Fruit fly (Drosophila melanogaster) whole organism, adult: Measurements from ENCODE around the gene Pstk.

Experiments
- CG11617 ChIP-seq: fragments of 200-800 bp; sonication (Bioruptor generic); optimal IDR thresholded peaks from 2 replicates; lab custom pipeline; 2017; ENCODE audit warnings: mild to moderate bottlenecking, missing biosample characterization, missing genetic modification reagents, missing genetic modification characterization
- CG12768 ChIP-seq: fragments of 200-800 bp; sonication (Bioruptor generic); optimal IDR thresholded peaks from 2 replicates; lab custom pipeline; 2017; ENCODE audit warnings: missing biosample characterization, missing genetic modification characterization, mild to moderate bottlenecking, moderate library complexity, missing genetic modification reagents
- CG33017 ChIP-seq: fragments of 200-800 bp; sonication (Bioruptor generic); optimal IDR thresholded peaks from 2 replicates; lab custom pipeline; 2018; ENCODE audit warnings: missing biosample characterization, mild to moderate bottlenecking, missing genetic modification characterization, moderate library complexity
- CG5204 ChIP-seq: fragments of 200-800 bp; sonication (Bioruptor generic); optimal IDR thresholded peaks from 2 replicates; lab custom pipeline; 2016; ENCODE audit warnings: missing biosample characterization, missing genetic modification characterization
- CG7045 ChIP-seq: fragments of 200-800 bp; sonication (Bioruptor generic); optimal IDR thresholded peaks from 2 replicates; lab custom pipeline; 2017; ENCODE audit warnings: missing biosample characterization, mild to moderate bottlenecking, missing genetic modification characterization
- Clk ChIP-seq: fragments of 200-800 bp; sonication (Bioruptor generic); optimal IDR thresholded peaks from 2 replicates; lab custom pipeline; 2017; ENCODE audit warnings: missing biosample characterization, missing genetic modification characterization
- Crg-1 ChIP-seq: fragments of 200-800 bp; sonication (Bioruptor generic); optimal IDR thresholded peaks from 2 replicates; lab custom pipeline; 2016; ENCODE audit warnings: missing biosample characterization, missing genetic modification characterization
- Mnt ChIP-seq: fragments of 200-800 bp; sonication (Bioruptor generic); optimal IDR thresholded peaks from 2 replicates; lab custom pipeline; 2016; ENCODE audit warnings: missing biosample characterization, mild to moderate bottlenecking, missing genetic modification characterization
- bab1 ChIP-seq: fragments of 200-800 bp; sonication (Bioruptor generic); optimal IDR thresholded peaks from 3 replicates; lab custom pipeline; 2019; ENCODE audit warnings: missing biosample characterization, mild to moderate bottlenecking, missing genetic modification characterization, moderate library complexity
- cic ChIP-seq: fragments of 200-800 bp; sonication (Bioruptor generic); optimal IDR thresholded peaks from 2 replicates; lab custom pipeline; 2017; ENCODE audit warnings: missing biosample characterization, mild to moderate bottlenecking, missing genetic modification characterization, moderate library complexity
- cnc ChIP-seq, 2 experiments: fragments of >200 bp; optimal IDR thresholded peaks; 2 replicates each; lab custom pipeline; 2017
- kay ChIP-seq: fragments of 200-800 bp; sonication (Bioruptor generic); peaks from one replicate; lab custom pipeline; 2016; ENCODE audit warnings: missing biosample characterization, missing genetic modification characterization, borderline replicate concordance
- ovo ChIP-seq: fragments of 200-800 bp; sonication (Bioruptor generic); optimal IDR thresholded peaks from 2 replicates; lab custom pipeline; 2016; ENCODE audit warnings: missing biosample characterization, missing genetic modification characterization

DNA sequence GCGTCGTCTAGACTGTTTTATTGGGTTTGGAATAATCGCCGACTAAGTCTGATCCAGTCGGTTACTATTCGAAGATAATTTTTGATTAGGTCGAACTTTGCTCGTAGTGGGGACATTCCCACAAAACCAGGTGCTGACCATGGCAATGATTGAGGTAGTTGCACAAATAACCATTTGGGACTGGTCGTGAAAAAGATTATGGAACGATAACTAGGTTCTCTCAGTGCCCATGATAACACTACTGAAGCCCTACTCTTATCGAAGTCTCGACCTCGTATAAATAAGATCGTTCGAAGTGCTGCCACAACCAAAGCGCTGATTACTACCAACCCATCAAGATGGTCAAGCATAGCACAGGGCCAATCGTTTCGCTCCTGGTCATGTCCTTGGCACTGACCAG, 26.0 kb downstream of the Pstk start, which contains the start of gene CG14205:
- TF ChIP-seq CG5204 (GFP tag; lab: Kevin White, UChicago) (no peak), Mnt (GFP tag; lab: Kevin White, UChicago) (no peak), kay (no peak), CG7045 (GFP tag; lab: Kevin White, UChicago) (no peak), CG33017 (tag; lab: Kevin White, UChicago) (no peak), Clk (no peak), Crg-1 (no peak), cic (GFP tag; lab: Kevin White, UChicago) (no peak), CG11617 (no peak), CG12768 (no peak), cnc (optimal IDR thresholded peaks at IDR 0.05; lab: Kevin White, UChicago) (no peak), bab1 (GFP tag; lab: Kevin White, UChicago) (no peak), ovo (GFP tag; lab: Kevin White, UChicago) (no peak)
